Worm (Caenorhabditis elegans) whole organism, L4 larva: ENCODE results near the gene srh-213.
A peak's percentile ranks its signal among the peaks of the same experiment; 100 is the strongest.
"Not testable (repeated sequence)": the region's sequence is repeated elsewhere in the genome, so short reads cannot be mapped to it uniquely, and the experiment has no call there.

ENCODE experiments used
- D1046.2 ChIP-seq: fragments of 200-800 bp; sonication (Bioruptor generic); IDR thresholded peaks from 2 replicates; pipeline ENCODE4 v1.3.6; 2022; ENCODE audit warnings: missing genetic modification characterization, missing compliant biosample characterization
- F10B5.3 ChIP-seq: sonication (generic microtip); optimal IDR thresholded peaks from 2 replicates; lab custom pipeline; 2016; ENCODE audit warnings: mild to moderate bottlenecking, missing genetic modification characterization, missing compliant biosample characterization
- F26F4.8 ChIP-seq: fragments of 200-800 bp; sonication (Bioruptor generic); conservative IDR thresholded peaks from 2 replicates; pipeline ENCODE4 v1.3.6; 2022; ENCODE audit warnings: missing genetic modification characterization, missing compliant biosample characterization
- F44E2.7 ChIP-seq: fragments of 200-800 bp; sonication (Bioruptor generic); IDR thresholded peaks from 2 replicates; pipeline ENCODE4 v2.1.2; 2022; ENCODE audit warnings: missing genetic modification characterization, missing compliant biosample characterization
- F49E8.2 ChIP-seq: sonication (generic microtip); optimal IDR thresholded peaks from 2 replicates; lab custom pipeline; 2016; ENCODE audit warnings: missing compliant biosample characterization, mild to moderate bottlenecking, missing genetic modification characterization, borderline replicate concordance
- Y75B8A.6 ChIP-seq: fragments of 200-800 bp; sonication (Bioruptor generic); IDR thresholded peaks from 2 replicates; pipeline ENCODE4 v1.3.6; 2022; ENCODE audit warnings: missing genetic modification reagents, missing genetic modification characterization, missing compliant biosample characterization
- ZK337.2 ChIP-seq: fragments of 200-800 bp; sonication (Bioruptor generic); IDR thresholded peaks from 2 replicates; pipeline ENCODE4 v1.3.6; 2022; ENCODE audit warnings: missing genetic modification reagents, missing genetic modification characterization, missing compliant biosample characterization
- aly-2 ChIP-seq: sonication (generic microtip); optimal IDR thresholded peaks from 2 replicates; lab custom pipeline; 2018; ENCODE audit warnings: missing biosample characterization, missing genetic modification characterization
- ama-1 ChIP-seq: fragments of 150-350 bp; optimal IDR thresholded peaks from 2 replicates; lab custom pipeline; 2014; ENCODE audit warnings: inconsistent platforms, mixed read lengths
- ceh-20 ChIP-seq: fragments of 200-800 bp; sonication (Bioruptor generic); IDR thresholded peaks from 2 replicates; pipeline ENCODE4 v1.3.6; 2022; ENCODE audit warnings: missing genetic modification reagents, missing genetic modification characterization, missing compliant biosample characterization
- ceh-28 ChIP-seq: fragments of 150-350 bp; optimal IDR thresholded peaks from 2 replicates; lab custom pipeline; 2014; ENCODE audit warnings: missing biosample characterization, missing genetic modification reagents, missing genetic modification characterization
- ceh-44 ChIP-seq: fragments of 200-800 bp; sonication (Bioruptor generic); IDR thresholded peaks from 2 replicates; pipeline ENCODE4 v1.3.6; 2022; ENCODE audit warnings: missing genetic modification reagents, missing genetic modification characterization, missing compliant biosample characterization
- ces-1 ChIP-seq: fragments of 150-350 bp; sonication (generic microtip); optimal IDR thresholded peaks from 4 replicates; lab custom pipeline; 2014; ENCODE audit warnings: missing biosample characterization, missing genetic modification reagents, missing genetic modification characterization
- daf-12 ChIP-seq: fragments of 150-350 bp; optimal IDR thresholded peaks from 2 replicates; lab custom pipeline; 2014; ENCODE audit warnings: missing biosample characterization, missing genetic modification reagents, missing genetic modification characterization
- daf-16 ChIP-seq, 3 experiments: sonication (generic microtip); optimal IDR thresholded peaks; 2 replicates each; lab custom pipeline; 2016 to 2017; ENCODE audit warnings: missing genetic modification characterization in 3 of 3, missing genetic modification reagents in 3 of 3, mild to moderate bottlenecking in 2 of 3, missing compliant biosample characterization in 2 of 3, missing biosample characterization in 1 of 3, moderate library complexity in 1 of 3
- daf-19 ChIP-seq: fragments of 200-800 bp; sonication (Bioruptor generic); conservative IDR thresholded peaks from 2 replicates; pipeline ENCODE4 v1.3.6; 2022; ENCODE audit warnings: missing genetic modification characterization, missing compliant biosample characterization
- dmd-9 ChIP-seq: fragments of 200-800 bp; sonication (Bioruptor generic); IDR thresholded peaks from 2 replicates; pipeline ENCODE4 v1.3.6; 2022; ENCODE audit warnings: missing genetic modification reagents, missing genetic modification characterization, missing compliant biosample characterization
- dve-1 ChIP-seq: sonication (generic microtip); optimal IDR thresholded peaks from 2 replicates; lab custom pipeline; 2017; ENCODE audit warnings: antibody characterized with exemption, mild to moderate bottlenecking, missing genetic modification characterization, missing compliant biosample characterization; ENCODE audit not compliant: insufficient read depth
- egl-27 ChIP-seq: sonication (generic microtip); optimal IDR thresholded peaks from 3 replicates; lab custom pipeline; 2017; ENCODE audit warnings: missing biosample characterization, missing genetic modification reagents, missing genetic modification characterization
- fkh-10 ChIP-seq: fragments of 150-350 bp; optimal IDR thresholded peaks from 2 replicates; lab custom pipeline; 2014; ENCODE audit warnings: missing biosample characterization, missing genetic modification reagents, missing genetic modification characterization
- fos-1 ChIP-seq: fragments of 150-350 bp; optimal IDR thresholded peaks from 2 replicates; lab custom pipeline; 2014; ENCODE audit warnings: missing biosample characterization, missing genetic modification characterization
- gei-8 ChIP-seq: fragments of 200-800 bp; sonication (Bioruptor generic); optimal IDR thresholded peaks from 2 replicates; lab custom pipeline; 2018; ENCODE audit warnings: mild to moderate bottlenecking, missing genetic modification characterization, missing compliant biosample characterization
- hif-1 ChIP-seq, 2 experiments: sonication (generic microtip); optimal IDR thresholded peaks; 2 replicates each; lab custom pipeline; 2016 to 2017; ENCODE audit warnings: missing compliant biosample characterization in 2 of 2, missing genetic modification characterization in 2 of 2, missing genetic modification reagents in 2 of 2, missing genotype in 2 of 2, mild to moderate bottlenecking in 1 of 2
- hlh-30 ChIP-seq: sonication (generic microtip); optimal IDR thresholded peaks from 2 replicates; lab custom pipeline; 2017; ENCODE audit warnings: antibody characterized with exemption, mild to moderate bottlenecking, missing genetic modification characterization, missing compliant biosample characterization; ENCODE audit not compliant: insufficient read depth
- lim-7 ChIP-seq: fragments of 200-800 bp; sonication (Bioruptor generic); IDR thresholded peaks from 2 replicates; pipeline ENCODE4 v1.3.6; 2022; ENCODE audit warnings: missing genetic modification characterization, missing compliant biosample characterization
- lin-1 ChIP-seq: fragments of 200-800 bp; sonication (Bioruptor generic); IDR thresholded peaks from 2 replicates; pipeline ENCODE4 v1.3.6; 2022; ENCODE audit warnings: missing genetic modification reagents, missing genetic modification characterization, missing compliant biosample characterization
- lin-13 ChIP-seq: fragments of 150-350 bp; optimal IDR thresholded peaks from 2 replicates; lab custom pipeline; 2014; ENCODE audit warnings: missing biosample characterization, missing genetic modification reagents, missing genetic modification characterization
- lir-3 ChIP-seq: sonication (generic microtip); optimal IDR thresholded peaks from 2 replicates; lab custom pipeline; 2016; ENCODE audit warnings: mild to moderate bottlenecking, missing genetic modification characterization, missing compliant biosample characterization
- mdl-1 ChIP-seq, 2 experiments: fragments of 150-350 bp in 1 of 2; sonication (generic microtip) in 1 of 2; optimal IDR thresholded peaks; 2 replicates each; lab custom pipeline; 2014 to 2017; ENCODE audit warnings: missing biosample characterization in 2 of 2, missing genetic modification characterization in 2 of 2
- mdt-29 ChIP-seq: fragments of 200-800 bp; sonication (Bioruptor generic); IDR thresholded peaks from 2 replicates; pipeline ENCODE4 v1.3.6; 2022; ENCODE audit warnings: missing genetic modification reagents, missing genetic modification characterization, missing compliant biosample characterization
- mep-1 ChIP-seq: fragments of 150-350 bp; sonication (generic microtip); optimal IDR thresholded peaks from 3 replicates; lab custom pipeline; 2014; ENCODE audit warnings: missing biosample characterization, missing genetic modification characterization
- mes-2 ChIP-seq: sonication (generic microtip); optimal IDR thresholded peaks from 2 replicates; lab custom pipeline; 2016; ENCODE audit warnings: missing genotype, mild to moderate bottlenecking, missing genetic modification characterization, missing compliant biosample characterization; ENCODE audit not compliant: poor library complexity, severe bottlenecking
- nhr-28 ChIP-seq: fragments of 150-350 bp; optimal IDR thresholded peaks from 2 replicates; lab custom pipeline; 2014; ENCODE audit warnings: missing biosample characterization, missing genetic modification characterization
- nhr-42 ChIP-seq: fragments of 200-800 bp; sonication (Bioruptor generic); IDR thresholded peaks from 2 replicates; pipeline ENCODE4 v1.3.6; 2022; ENCODE audit warnings: missing genetic modification characterization, missing compliant biosample characterization
- nhr-77 ChIP-seq: fragments of 150-350 bp; optimal IDR thresholded peaks from 2 replicates; lab custom pipeline; 2014; ENCODE audit warnings: missing biosample characterization, missing genetic modification characterization
- saeg-2 ChIP-seq: fragments of 200-800 bp; sonication (Bioruptor generic); IDR thresholded peaks from 2 replicates; pipeline ENCODE4 v1.3.6; 2022; ENCODE audit warnings: missing genetic modification reagents, missing genetic modification characterization, missing compliant biosample characterization
- set-16 ChIP-seq: fragments of 200-800 bp; sonication (Bioruptor generic); IDR thresholded peaks from 2 replicates; pipeline ENCODE4 v1.3.6; 2022; ENCODE audit warnings: missing genetic modification reagents, missing genetic modification characterization, missing compliant biosample characterization
- snpc-1.2 ChIP-seq: fragments of 200-800 bp; sonication (Bioruptor generic); IDR thresholded peaks from 2 replicates; pipeline ENCODE4 v1.3.6; 2022; ENCODE audit warnings: missing genetic modification reagents, missing genetic modification characterization, missing compliant biosample characterization
- spr-3 ChIP-seq: fragments of 200-800 bp; sonication (Bioruptor generic); optimal IDR thresholded peaks from 2 replicates; lab custom pipeline; 2018; ENCODE audit warnings: mild to moderate bottlenecking, missing genetic modification characterization, missing compliant biosample characterization
- tag-97 ChIP-seq: fragments of 200-800 bp; sonication (Bioruptor generic); IDR thresholded peaks from 2 replicates; pipeline ENCODE4 v1.3.6; 2022; ENCODE audit warnings: missing genetic modification characterization, missing compliant biosample characterization
- tra-1 ChIP-seq: fragments of 200-800 bp; sonication (Bioruptor generic); IDR thresholded peaks from 2 replicates; pipeline ENCODE4 v1.3.6; 2022; ENCODE audit warnings: missing genetic modification reagents, missing genetic modification characterization, missing compliant biosample characterization
- zag-1 ChIP-seq: fragments of 150-350 bp; optimal IDR thresholded peaks from 2 replicates; lab custom pipeline; 2014; ENCODE audit warnings: missing biosample characterization, missing genetic modification characterization
- zfp-3 ChIP-seq: fragments of 200-800 bp; sonication (Bioruptor generic); conservative IDR thresholded peaks from 2 replicates; pipeline ENCODE4 v1.3.6; 2022; ENCODE audit warnings: missing genetic modification reagents, missing genetic modification characterization, missing compliant biosample characterization
- ztf-11 ChIP-seq: fragments of 150-350 bp; optimal IDR thresholded peaks from 2 replicates; lab custom pipeline; 2014; ENCODE audit warnings: missing biosample characterization, missing genetic modification characterization

srh-213 gene

DNA sequence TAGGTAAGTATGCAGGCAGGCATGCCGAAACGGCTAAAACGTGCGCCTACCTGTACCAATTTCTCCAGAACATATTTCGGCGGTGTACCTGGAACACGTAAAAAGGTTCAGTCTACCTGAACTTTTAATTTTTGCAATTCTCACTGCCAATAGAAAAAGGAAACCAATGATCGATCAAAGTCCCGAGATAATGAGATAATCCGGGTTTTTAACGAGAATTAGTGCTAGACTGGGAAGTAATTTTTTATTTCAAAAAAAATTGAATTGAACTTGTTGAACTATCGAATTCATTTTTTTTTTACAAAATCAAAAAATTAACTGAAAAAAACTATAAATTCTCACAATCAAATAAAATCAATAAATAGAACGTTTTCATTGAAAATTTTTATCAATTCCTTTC is 5.7 kb upstream of the srh-213 start, which contains the start of gene T22F3.7:
T22F3.7 (minus strand) TSS at position 101 of the 400 bp plus-strand sequence.
- TF ChIP-seq F49E8.2 (tag; lab: Kevin White, UChicago) (no peak), daf-19 (GFP tag; lab: Robert Waterston, UW) (no peak), nhr-42 (GFP tag; lab: Robert Waterston, UW) (no peak), lin-1 (no peak), egl-27 (tag; lab: Kevin White, UChicago) (no peak), dve-1 (no peak), F26F4.8 (no peak), mdt-29 (no peak), tra-1 (GFP tag; lab: Robert Waterston, UW) (no peak), hlh-30 (tag; lab: Kevin White, UChicago) (no peak), ces-1 (no peak), daf-12 (tag; lab: Kevin White, UChicago) (no peak), zag-1 (tag; lab: Kevin White, UChicago) (no peak), Y75B8A.6 (GFP tag; lab: Robert Waterston, UW) (no peak)

DNA sequence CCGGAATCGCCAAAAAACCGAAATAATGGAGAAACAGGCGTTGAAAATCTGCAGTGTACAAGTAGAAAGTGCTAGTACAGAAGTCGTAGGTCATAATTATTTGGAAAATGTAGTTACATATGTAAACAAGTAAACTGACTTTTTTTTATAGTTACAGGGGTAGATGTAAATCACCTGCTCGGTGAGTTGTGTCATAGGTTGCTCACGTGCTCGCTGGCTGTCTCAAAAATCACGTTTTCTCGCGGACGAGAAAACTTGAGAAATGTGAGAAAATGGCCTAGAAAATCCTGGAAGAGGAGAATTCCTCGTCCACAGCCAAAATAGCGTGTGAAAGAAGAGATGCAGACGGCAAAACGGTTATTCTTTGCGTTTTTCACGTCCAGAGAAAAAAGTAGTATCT is 2.2 kb upstream of the srh-213 start, which contains the start of gene srh-212:
srh-212 (minus strand) TSS at position 101 of the 400 bp plus-strand sequence.
- not testable (repeated sequence) for TF ChIP-seq lin-13 (GFP tag; lab: Kevin White, UChicago); F10B5.3; ztf-11 (tag; lab: Kevin White, UChicago)

DNA sequence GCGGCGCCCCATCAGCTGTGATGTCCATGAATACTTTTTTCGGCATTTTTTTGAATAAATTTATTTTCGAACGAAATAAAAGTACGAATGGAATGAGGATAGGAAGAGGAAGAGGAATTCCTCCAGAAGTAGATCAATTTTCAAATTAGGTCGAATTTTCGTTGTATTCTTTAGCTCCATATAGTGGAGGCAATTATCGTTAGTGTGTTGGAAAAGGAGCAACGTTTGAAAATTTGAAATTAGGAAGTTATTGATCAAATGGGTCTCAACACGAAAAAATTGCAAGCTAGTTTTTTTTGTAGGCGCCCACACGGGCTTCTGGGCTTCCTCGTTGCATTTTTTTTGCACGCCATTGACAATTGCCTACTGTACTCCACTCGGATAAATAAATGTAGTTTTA is 2.7 kb downstream of the srh-213 start, which contains the start of gene T22F3.12:
T22F3.12 (minus strand) TSS at position 101 of the 400 bp plus-strand sequence.
- no peak for TF ChIP-seq lin-1
- TF ChIP-seq gei-8: no peak
- TF ChIP-seq hif-1 (tag; optimal IDR thresholded peaks at IDR 0.05; lab: Kevin White, UChicago): no peak
- no peak for TF ChIP-seq aly-2 (tag; lab: Kevin White, UChicago)
- no peak for TF ChIP-seq mdl-1 (tag; optimal IDR thresholded peaks at IDR 0.05; lab: Kevin White, UChicago)
- no peak for TF ChIP-seq ZK337.2
- TF ChIP-seq ama-1: no peak
- no peak for TF ChIP-seq nhr-42 (GFP tag; lab: Robert Waterston, UW)
- no peak for TF ChIP-seq dmd-9 (GFP tag; lab: Robert Waterston, UW)
- no peak for TF ChIP-seq F44E2.7 (GFP tag; lab: Robert Waterston, UW)
- TF ChIP-seq, all 104 proteins: peak for 0

DNA sequence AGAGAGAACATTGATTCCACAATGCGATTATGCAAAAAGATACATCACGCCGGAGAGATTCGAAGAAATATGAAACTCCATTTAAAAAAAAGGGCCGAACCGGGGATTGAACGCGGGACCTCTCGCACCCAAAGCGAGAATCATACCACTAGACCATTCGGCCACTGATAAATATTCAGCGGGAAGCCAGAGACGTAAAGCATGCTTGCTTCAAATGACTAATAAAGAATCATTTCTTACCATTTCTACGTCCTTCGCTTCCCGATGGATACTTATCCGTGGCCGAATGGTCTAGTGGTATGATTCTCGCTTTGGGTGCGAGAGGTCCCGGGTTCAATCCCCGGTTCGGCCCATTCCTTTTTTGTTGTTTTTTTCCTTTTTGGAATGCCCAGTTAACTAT is 6.6 kb downstream of the srh-213 start:
- TF ChIP-seq lir-3 (tag; lab: Kevin White, UChicago) (peak; percentile 6), ama-1 (no peak), set-16 (GFP tag; lab: Robert Waterston, UW) (no peak), zag-1 (tag; lab: Kevin White, UChicago) (no peak), zfp-3 (no peak), nhr-77 (no peak), D1046.2 (GFP tag; lab: Robert Waterston, UW) (0 out of 2 replicates have a peak, but pooled peaks have one; percentile 42), ceh-28 (tag; lab: Kevin White, UChicago) (no peak), tag-97 (GFP tag; lab: Robert Waterston, UW) (no peak), fos-1 (tag; lab: Kevin White, UChicago) (no peak), mep-1 (tag; lab: Kevin White, UChicago) (no peak), mes-2 (tag; lab: Kevin White, UChicago) (peak; percentile 35), saeg-2 (GFP tag; lab: Robert Waterston, UW) (no peak), lim-7 (GFP tag; lab: Robert Waterston, UW) (peak; percentile 75), daf-16 (GFP tag; optimal IDR thresholded peaks at IDR 0.05; lab: Kevin White, UChicago) (peak in 1 of 2 experiments; percentile 17), daf-16 (tag; optimal IDR thresholded peaks at IDR 0.05; lab: Kevin White, UChicago) (peak; percentile 45), fkh-10 (GFP tag; lab: Kevin White, UChicago) (no peak), snpc-1.2 (GFP tag; lab: Robert Waterston, UW) (peak; percentile 47; the same call in 1 of the 2 replicates), nhr-42 (GFP tag; lab: Robert Waterston, UW) (0 out of 2 replicates have a peak, but pooled peaks have one; percentile 24), spr-3 (no peak), ceh-20 (GFP tag; lab: Robert Waterston, UW) (peak; percentile 54; the same call in 1 of the 2 replicates), nhr-28 (no peak), ceh-44 (GFP tag; lab: Robert Waterston, UW) (0 out of 2 replicates have a peak, but pooled peaks have one; percentile 7), F26F4.8 (peak; percentile 48; the same call in 1 of the 2 replicates)
